Worm (Caenorhabditis elegans): Measurements from ENCODE around the gene Y54G9A.9.

Y54G9A.9 gene

DNA sequence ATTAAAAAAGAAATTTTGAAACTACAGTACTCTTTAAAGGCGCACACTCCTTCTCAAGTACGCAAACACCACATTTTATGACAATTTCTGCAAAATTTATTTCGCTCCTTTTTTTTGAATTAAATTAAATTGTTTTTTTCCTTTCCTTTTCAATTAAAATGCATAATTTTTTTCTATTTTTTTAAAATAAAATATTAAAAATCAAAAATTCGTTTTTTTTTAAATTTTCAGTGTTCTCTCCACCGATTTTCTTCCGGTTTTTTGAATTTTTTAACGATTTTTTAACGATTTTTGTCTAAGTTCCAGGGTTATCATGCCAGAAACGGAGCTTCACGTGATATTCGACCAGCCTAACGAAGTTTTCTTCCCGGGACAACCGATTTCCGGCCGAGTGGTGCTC is 28.6 kb downstream of the Y54G9A.9 start, which contains the start of gene arrd-13:
arrd-13 (plus strand) TSS at position 301 of the 400 bp plus-strand sequence.
- no peak for TF ChIP-seq nhr-12 (tag; optimal IDR thresholded peaks at IDR 0.05)
- no peak for TF ChIP-seq nhr-76 (tag; optimal IDR thresholded peaks at IDR 0.05)
- TF ChIP-seq ceh-28 (tag; optimal IDR thresholded peaks at IDR 0.05), result no peak
- TF ChIP-seq hmg-11 (tag; optimal IDR thresholded peaks at IDR 0.05), result no peak
- no peak for TF ChIP-seq nhr-28 (tag; optimal IDR thresholded peaks at IDR 0.05)

DNA sequence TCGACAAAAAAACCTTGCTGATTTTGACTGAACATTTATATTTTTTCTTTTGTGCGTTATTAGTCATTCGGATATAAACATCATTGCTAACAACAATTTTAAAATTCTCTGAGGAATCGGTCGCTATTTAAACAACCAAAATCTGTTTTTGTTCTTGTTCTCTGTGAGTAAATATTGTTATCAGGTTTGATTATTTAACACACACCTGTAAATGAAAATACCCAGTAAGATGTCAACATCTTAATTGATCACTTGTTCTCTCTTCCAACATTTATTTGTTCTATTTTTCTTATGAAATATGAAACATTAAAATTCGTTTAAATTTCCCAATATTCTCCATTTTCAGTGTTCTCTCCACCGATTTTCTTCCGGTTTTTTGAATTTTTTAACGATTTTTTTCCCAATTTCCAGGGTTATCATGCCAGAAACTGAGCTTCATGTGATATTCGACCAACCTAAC is 33.5 kb downstream of the Y54G9A.9 start, which contains the start of gene arrd-11:
arrd-11 (plus strand) TSS at position 410 of the 460 bp plus-strand sequence.
- no peak for TF ChIP-seq snpc-4 (tag; optimal IDR thresholded peaks at IDR 0.05)
- no peak for TF ChIP-seq elt-3 (tag; optimal IDR thresholded peaks at IDR 0.05)
- TF ChIP-seq pha-4 (tag; optimal IDR thresholded peaks at IDR 0.05), result peak; percentile 75
- TF ChIP-seq nhr-77 (tag; optimal IDR thresholded peaks at IDR 0.05), result no peak
- TF ChIP-seq zag-1 (tag; optimal IDR thresholded peaks at IDR 0.05), result no peak

DNA sequence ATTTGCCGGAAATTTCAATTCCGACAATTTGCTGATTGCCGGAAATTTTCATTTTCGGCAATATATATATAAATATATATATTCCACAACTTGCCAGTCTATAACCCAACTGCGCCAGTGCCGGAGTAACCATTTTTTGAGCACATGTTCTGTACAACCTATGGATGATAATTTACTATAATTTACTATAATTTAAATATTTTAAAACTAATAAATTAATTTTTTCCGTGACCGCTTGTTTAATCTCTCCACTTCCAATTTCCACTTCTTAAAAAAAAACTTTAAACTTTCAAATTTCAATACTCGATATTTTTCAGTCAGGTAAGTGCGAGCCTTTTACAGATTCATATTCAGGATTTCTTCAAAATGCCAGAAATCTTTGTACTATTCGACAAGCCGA is 36.4 kb downstream of the Y54G9A.9 start, which contains the start of gene arrd-12:
arrd-12 (plus strand) TSS at position 301 of the 400 bp plus-strand sequence.
- TF ChIP-seq skn-1 (tag; optimal IDR thresholded peaks at IDR 0.05) (no peak), zag-1 (tag; optimal IDR thresholded peaks at IDR 0.05) (no peak), ztf-11 (tag; optimal IDR thresholded peaks at IDR 0.05) (no peak), eor-1 (tag; optimal IDR thresholded peaks at IDR 0.05) (no peak), aly-2 (tag; optimal IDR thresholded peaks at IDR 0.05) (no peak), fos-1 (tag; optimal IDR thresholded peaks at IDR 0.05) (no peak), R02D3.7 (tag; optimal IDR thresholded peaks at IDR 0.05) (no peak), nhr-28 (tag; optimal IDR thresholded peaks at IDR 0.05) (no peak), lin-15B (tag; optimal IDR thresholded peaks at IDR 0.05) (no peak)

DNA sequence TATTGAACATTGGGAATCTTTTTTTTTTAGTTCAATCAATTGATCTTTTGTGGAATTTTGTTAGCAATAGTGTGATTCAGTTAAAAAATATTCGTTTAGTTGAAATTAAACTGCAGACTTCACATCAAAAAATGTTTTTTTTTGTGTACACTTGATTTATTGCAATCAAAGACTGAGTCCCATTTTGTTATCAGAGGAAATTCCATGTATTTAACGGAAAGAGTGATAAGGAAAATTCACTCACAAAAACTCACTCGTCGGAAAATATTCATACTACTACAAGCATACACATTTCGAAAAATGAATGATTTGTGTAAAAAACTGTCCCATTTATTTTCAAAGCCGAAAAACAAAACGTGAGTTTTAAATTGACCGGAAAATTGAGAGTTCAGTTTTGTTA is 41.8 kb downstream of the Y54G9A.9 start, which contains the start of gene C01B9.1:
C01B9.1 (plus strand) TSS at position 241 of the 400 bp plus-strand sequence.
- TF ChIP-seq pha-4 (tag; optimal IDR thresholded peaks at IDR 0.05), result peak; percentile 37
- TF ChIP-seq mdl-1 (tag; optimal IDR thresholded peaks at IDR 0.05), result no peak
- TF ChIP-seq elt-2 (tag; optimal IDR thresholded peaks at IDR 0.05), result peak; percentile 73
- TF ChIP-seq ztf-11 (tag; optimal IDR thresholded peaks at IDR 0.05), result no peak
- TF ChIP-seq pqm-1 (tag; optimal IDR thresholded peaks at IDR 0.05), result peak; percentile 64
- no peak for TF ChIP-seq hmg-11 (tag; optimal IDR thresholded peaks at IDR 0.05)
- TF ChIP-seq ceh-16 (tag; optimal IDR thresholded peaks at IDR 0.05), result no peak
- no peak for TF ChIP-seq daf-12 (tag; optimal IDR thresholded peaks at IDR 0.05)
- no peak for TF ChIP-seq unc-39 (tag; optimal IDR thresholded peaks at IDR 0.05)
- no peak for TF ChIP-seq ztf-4 (tag; optimal IDR thresholded peaks at IDR 0.05)
- no peak for TF ChIP-seq sea-2 (GFP tag; optimal IDR thresholded peaks at IDR 0.05)
- no peak for TF ChIP-seq ama-1 (optimal IDR thresholded peaks at IDR 0.05)
- TF ChIP-seq nhr-76 (tag; optimal IDR thresholded peaks at IDR 0.05), result no peak
- no peak for TF ChIP-seq nhr-67 (tag; optimal IDR thresholded peaks at IDR 0.05)
- no peak for TF ChIP-seq egl-5 (tag; optimal IDR thresholded peaks at IDR 0.05)
- TF ChIP-seq nhr-43 (tag; optimal IDR thresholded peaks at IDR 0.05; ENCODE audit: poor library complexity, severe bottlenecking), result no peak

DNA sequence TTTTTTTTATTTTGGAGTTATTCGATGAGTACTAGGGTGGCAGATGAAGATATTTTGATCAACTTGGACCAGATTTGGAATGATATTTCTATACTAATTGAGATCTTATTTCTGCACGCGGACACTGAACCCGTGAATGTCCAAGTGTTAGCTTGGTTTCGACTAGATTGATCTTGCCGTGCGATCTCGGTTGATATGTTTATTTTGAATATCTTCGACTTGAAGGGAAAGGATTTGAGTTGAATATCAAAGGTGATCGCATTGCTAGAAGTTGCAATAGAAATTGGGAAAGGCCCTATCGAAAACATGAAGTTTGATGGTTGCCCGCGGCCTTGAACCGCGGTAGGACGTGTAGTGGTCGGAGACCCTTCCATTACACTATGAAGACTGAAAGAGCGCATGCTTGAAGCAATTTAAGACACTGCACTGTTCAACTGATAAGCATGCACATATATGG is 51.3 kb downstream of the Y54G9A.9 start:
- TF ChIP-seq zag-1 (tag; optimal IDR thresholded peaks at IDR 0.05) (no peak), unc-62 (GFP tag; optimal IDR thresholded peaks at IDR 0.05) (no peak), pqm-1 (tag; optimal IDR thresholded peaks at IDR 0.05) (peak; percentile 42), R02D3.7 (tag; optimal IDR thresholded peaks at IDR 0.05) (no peak), ceh-9 (tag; optimal IDR thresholded peaks at IDR 0.05) (no peak), ceh-82 (tag; optimal IDR thresholded peaks at IDR 0.05) (no peak), elt-2 (tag; optimal IDR thresholded peaks at IDR 0.05) (peak; percentile 70), nhr-77 (tag; optimal IDR thresholded peaks at IDR 0.05) (peak; percentile 65)
